Worm (Caenorhabditis elegans): ENCODE measurements around the gene sas-1.

DNA sequence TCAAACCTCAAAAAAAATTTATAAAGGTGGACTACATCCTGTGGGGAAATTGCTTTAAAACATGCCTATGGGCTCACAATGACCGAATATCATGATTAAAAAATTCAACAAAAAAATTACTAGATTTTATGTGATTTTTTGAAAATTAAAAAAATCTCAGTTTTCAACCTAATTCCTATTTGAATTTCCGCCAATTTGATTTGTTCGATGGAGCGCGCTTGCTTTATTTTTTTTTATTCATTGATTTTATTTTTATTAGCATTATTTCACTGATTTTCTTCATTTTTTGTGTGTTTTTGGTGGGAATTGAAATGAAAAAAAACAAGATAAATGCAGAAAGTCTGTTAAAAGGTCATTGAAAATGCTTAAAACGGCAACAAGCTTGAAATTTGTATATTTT is 39.6 kb downstream of the sas-1 start:
- no peak for TF ChIP-seq him-1 (tag; optimal IDR thresholded peaks at IDR 0.05)
- TF ChIP-seq W03F9.2 (tag; optimal IDR thresholded peaks at IDR 0.05): no peak
